Worm (Caenorhabditis elegans) whole organism, late embryonic: Measurements from ENCODE around the gene folt-2.

ENCODE experiments used
- ama-1 ChIP-seq: fragments of 150-350 bp; optimal IDR thresholded peaks from 2 replicates; lab custom pipeline; 2014
- ceh-45 ChIP-seq: fragments of 200-800 bp; sonication (Bioruptor generic); IDR thresholded peaks from 2 replicates; pipeline ENCODE4 v1.3.6; 2022; ENCODE audit warnings: missing genetic modification reagents, missing genetic modification characterization, missing compliant biosample characterization
- ceh-9 ChIP-seq: sonication (generic microtip); optimal IDR thresholded peaks from 2 replicates; lab custom pipeline; 2016; ENCODE audit warnings: mild to moderate bottlenecking, missing genetic modification characterization, inconsistent platforms, missing compliant biosample characterization
- dmd-4 ChIP-seq: sonication (generic microtip); optimal IDR thresholded peaks from 2 replicates; lab custom pipeline; 2016; ENCODE audit warnings: borderline replicate concordance, missing genetic modification characterization, missing compliant biosample characterization
- elt-2 ChIP-seq: sonication (generic microtip); optimal IDR thresholded peaks from 2 replicates; lab custom pipeline; 2016; ENCODE audit warnings: missing genetic modification reagents, missing genetic modification characterization, missing compliant biosample characterization
- elt-4 ChIP-seq: sonication (generic microtip); optimal IDR thresholded peaks from 2 replicates; lab custom pipeline; 2016; ENCODE audit warnings: missing genetic modification characterization, missing compliant biosample characterization
- madf-2 ChIP-seq: sonication (generic microtip); optimal IDR thresholded peaks from 2 replicates; lab custom pipeline; 2017; ENCODE audit warnings: missing genetic modification characterization, missing compliant biosample characterization
- pag-3 ChIP-seq: sonication (generic microtip); optimal IDR thresholded peaks from 2 replicates; lab custom pipeline; 2016; ENCODE audit warnings: missing compliant biosample characterization, missing genetic modification characterization, borderline replicate concordance
- pax-1 ChIP-seq: fragments of 150-350 bp; optimal IDR thresholded peaks from 2 replicates; lab custom pipeline; 2014; ENCODE audit warnings: missing biosample characterization, missing genetic modification characterization
- pha-4 ChIP-seq: fragments of 150-350 bp; optimal IDR thresholded peaks from 2 replicates; lab custom pipeline; 2018; ENCODE audit warnings: missing biosample characterization, missing genetic modification reagents, missing genetic modification characterization
- pqm-1 ChIP-seq: sonication (generic microtip); optimal IDR thresholded peaks from 2 replicates; lab custom pipeline; 2016; ENCODE audit warnings: missing genetic modification characterization, missing compliant biosample characterization
- sox-2 ChIP-seq: fragments of 200-800 bp; sonication (Bioruptor generic); IDR thresholded peaks from 2 replicates; pipeline ENCODE4 v1.3.6; 2022; ENCODE audit warnings: missing genetic modification reagents, missing genetic modification characterization, missing compliant biosample characterization
- sox-4 ChIP-seq: sonication (generic microtip); optimal IDR thresholded peaks from 2 replicates; lab custom pipeline; 2017; ENCODE audit warnings: mild to moderate bottlenecking, missing genetic modification characterization, inconsistent platforms, missing compliant biosample characterization

- TF ChIP-seq madf-2 (tag; lab: Kevin White, UChicago) (no peak), pax-1 (tag; lab: Kevin White, UChicago) (no peak), ama-1 (lab: Kevin White, UChicago) (no peak), sox-4 (tag; lab: Kevin White, UChicago) (no peak), sox-2 (GFP tag; lab: Robert Waterston, UW) (no peak), dmd-4 (tag; lab: Kevin White, UChicago) (no peak), ceh-45 (GFP tag; lab: Robert Waterston, UW) (no peak), elt-2 (tag; lab: Kevin White, UChicago) (no peak), pha-4 (tag; lab: Kevin White, UChicago) (no peak), pqm-1 (no peak), pag-3 (no peak), ceh-9 (tag; lab: Kevin White, UChicago) (no peak), elt-4 (tag; lab: Kevin White, UChicago) (no peak)
Measured at ce11 chrV:2888265-2888664, 12.9 kb upstream of the folt-2 start.
